Worm (Caenorhabditis elegans) whole organism, late embryonic: Measurements from ENCODE around the gene lfi-1.

Experiments used
- ceh-2 ChIP-seq: sonication (generic microtip); optimal IDR thresholded peaks from 2 replicates; lab custom pipeline; 2016; ENCODE audit warnings: missing genotype, missing genetic modification characterization, missing compliant biosample characterization
- nhr-11 ChIP-seq: fragments of 150-350 bp; optimal IDR thresholded peaks from 2 replicates; lab custom pipeline; 2014; ENCODE audit warnings: missing biosample characterization, missing genetic modification characterization

DNA sequence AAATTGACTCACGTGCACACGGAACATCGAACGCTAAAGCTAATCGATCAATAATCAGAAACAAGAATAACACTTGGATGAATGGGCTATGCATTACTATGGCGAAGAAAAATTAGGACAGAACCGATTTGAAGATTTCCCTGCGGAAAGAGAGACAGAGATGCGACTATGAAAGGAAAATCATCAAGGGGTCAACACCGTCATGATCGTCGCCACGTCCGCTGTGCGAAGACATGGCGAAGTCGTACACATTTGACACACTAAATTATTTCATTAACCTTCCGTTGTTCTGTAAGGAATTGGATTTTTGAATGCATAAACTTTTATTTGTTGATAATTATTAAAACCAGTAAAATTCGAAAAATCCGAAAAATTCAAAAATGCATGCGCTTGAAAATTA, 7.4 kb upstream of the lfi-1 start, which contains the start of gene M03F4.6:
- TF ChIP-seq nhr-11 (no peak), ceh-2 (no peak)
